Worm (Caenorhabditis elegans) whole organism, early embryonic: ENCODE measurements around the gene B0432.10.

ENCODE experiments used
- B0310.2 ChIP-seq: sonication (generic microtip); optimal IDR thresholded peaks from 2 replicates; lab custom pipeline; 2016; ENCODE audit warnings: mild to moderate bottlenecking, missing genetic modification characterization, missing compliant biosample characterization
- F13C5.2 ChIP-seq: sonication (generic microtip); optimal IDR thresholded peaks from 2 replicates; lab custom pipeline; 2017; ENCODE audit warnings: mild to moderate bottlenecking, missing genetic modification characterization, inconsistent platforms, missing compliant biosample characterization
- aly-1 ChIP-seq: sonication (generic microtip); optimal IDR thresholded peaks from 2 replicates; lab custom pipeline; 2016; ENCODE audit warnings: missing genetic modification characterization, missing compliant biosample characterization
- ama-1 ChIP-seq: fragments of 150-350 bp; optimal IDR thresholded peaks from 2 replicates; lab custom pipeline; 2014
- ceh-13 ChIP-seq: fragments of 200-800 bp; sonication (Bioruptor generic); optimal IDR thresholded peaks from 2 replicates; lab custom pipeline; 2018; ENCODE audit warnings: mild to moderate bottlenecking, missing genetic modification characterization, missing compliant biosample characterization
- ceh-36 ChIP-seq: sonication (generic microtip); optimal IDR thresholded peaks from 2 replicates; lab custom pipeline; 2016; ENCODE audit warnings: missing genetic modification characterization, inconsistent platforms, missing compliant biosample characterization
- ets-7 ChIP-seq: sonication (generic microtip); optimal IDR thresholded peaks from 2 replicates; lab custom pipeline; 2016; ENCODE audit warnings: missing genotype, missing genetic modification characterization, missing compliant biosample characterization
- flt-1 ChIP-seq: fragments of 200-800 bp; sonication (Bioruptor generic); IDR thresholded peaks from 2 replicates; pipeline ENCODE4 v1.3.6; 2022; ENCODE audit warnings: missing genetic modification characterization, missing compliant biosample characterization
- hmbx-1 ChIP-seq: sonication (generic microtip); optimal IDR thresholded peaks from 2 replicates; lab custom pipeline; 2016; ENCODE audit warnings: mild to moderate bottlenecking, missing genetic modification characterization, missing compliant biosample characterization
- hmg-4 ChIP-seq: fragments of 200-800 bp; sonication (Bioruptor generic); optimal IDR thresholded peaks from 2 replicates; lab custom pipeline; 2018; ENCODE audit warnings: mild to moderate bottlenecking, missing genetic modification characterization, missing compliant biosample characterization
- hnd-1 ChIP-seq: sonication (generic microtip); optimal IDR thresholded peaks from 2 replicates; lab custom pipeline; 2016; ENCODE audit warnings: missing genetic modification characterization, missing compliant biosample characterization
- pes-1 ChIP-seq: fragments of 200-800 bp; sonication (Bioruptor generic); IDR thresholded peaks from 2 replicates; pipeline ENCODE4 v1.3.6; 2022; ENCODE audit warnings: missing genetic modification reagents, missing genetic modification characterization, missing compliant biosample characterization
- scrt-1 ChIP-seq: fragments of 200-800 bp; sonication (Bioruptor generic); IDR thresholded peaks from 2 replicates; pipeline ENCODE4 v1.3.6; 2022; ENCODE audit warnings: missing genetic modification characterization, missing compliant biosample characterization
- sea-1 ChIP-seq: fragments of 200-800 bp; sonication (Bioruptor generic); conservative IDR thresholded peaks from 2 replicates; pipeline ENCODE4 v1.3.6; 2022; ENCODE audit warnings: missing genetic modification characterization, missing compliant biosample characterization
- tbx-11 ChIP-seq: fragments of 200-800 bp; sonication (Bioruptor generic); IDR thresholded peaks from 2 replicates; pipeline ENCODE4 v1.3.6; 2022; ENCODE audit warnings: missing genetic modification characterization, missing compliant biosample characterization
- tbx-37 ChIP-seq: fragments of 200-800 bp; sonication (Bioruptor generic); conservative IDR thresholded peaks from 2 replicates; pipeline ENCODE4 v1.3.6; 2022; ENCODE audit warnings: missing genetic modification reagents, missing genetic modification characterization, missing compliant biosample characterization
- tra-4 ChIP-seq: sonication (generic microtip); optimal IDR thresholded peaks from 2 replicates; lab custom pipeline; 2017; ENCODE audit warnings: missing genetic modification characterization, missing compliant biosample characterization

The B0432.10 gene

ce11 chrII:300977-301772, 15.1 kb upstream of the B0432.10 start, which contains the start of gene K01A2.5:
TSS of gene K01A2.5 (plus strand) at chrII:301273.
- TF ChIP-seq hmbx-1 (tag; lab: Kevin White, UChicago) (no peak), F13C5.2 (no peak), ama-1 (lab: Kevin White, UChicago) (no peak), pes-1 (GFP tag; lab: Robert Waterston, UW) (no peak), hnd-1 (tag; lab: Kevin White, UChicago) (no peak), flt-1 (no peak), ceh-36 (no peak), tbx-37 (GFP tag; lab: Robert Waterston, UW) (no peak), scrt-1 (GFP tag; lab: Robert Waterston, UW) (no peak), aly-1 (no peak), hmg-4 (GFP tag; lab: Kevin White, UChicago) (no peak), B0310.2 (tag; lab: Kevin White, UChicago) (no peak), ceh-13 (GFP tag; lab: Kevin White, UChicago) (no peak), tbx-11 (GFP tag; lab: Robert Waterston, UW) (no peak), tra-4 (no peak), sea-1 (GFP tag; lab: Robert Waterston, UW) (no peak), ets-7 (tag; lab: Kevin White, UChicago) (no peak)

DNA sequence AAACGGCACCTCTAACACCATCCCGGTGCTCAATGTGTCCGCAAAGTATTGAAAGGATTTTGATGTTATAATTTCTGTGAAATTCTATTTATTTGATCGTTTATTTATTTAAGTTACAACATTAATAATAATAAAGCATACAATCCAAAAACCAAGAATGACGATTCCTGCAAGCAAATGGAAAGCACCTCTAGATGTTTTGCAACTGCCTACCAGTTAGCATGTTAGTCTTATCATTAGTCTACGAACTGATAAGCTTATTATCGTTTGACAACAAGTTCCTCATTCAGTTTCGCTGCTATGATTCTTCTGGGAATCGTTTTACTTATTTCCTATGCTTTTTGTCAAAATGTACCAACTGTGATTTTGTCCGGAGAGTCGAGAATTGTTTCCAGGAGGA, 13.6 kb upstream of the B0432.10 start, which contains the start of gene K01A2.6:
Gene K01A2.6, plus strand, starts transcription at position 301 of the 400 bp plus-strand sequence.
- TF ChIP-seq F13C5.2 (no peak), flt-1 (no peak), tbx-37 (GFP tag; lab: Robert Waterston, UW) (no peak), scrt-1 (GFP tag; lab: Robert Waterston, UW) (no peak), ama-1 (lab: Kevin White, UChicago) (no peak)

- no peak for TF ChIP-seq scrt-1 (GFP tag; lab: Robert Waterston, UW)
- TF ChIP-seq tra-4 = no peak
- no peak for TF ChIP-seq tbx-11 (GFP tag; lab: Robert Waterston, UW)
Observed at ce11 chrII:296911-297440, 10.9 kb upstream of the B0432.10 start, which contains the start of the genes clec-117 and B0432.1. TSS of gene clec-117 (minus strand) at chrII:297011. TSS of gene B0432.1 (plus strand) at chrII:297390.

ce11 chrII:294606-295005, 8.5 kb upstream of the B0432.10 start, which contains the start of gene B0432.11:
TSS of gene B0432.11 (minus strand) at chrII:294706.
- no peak for TF ChIP-seq F13C5.2
- TF ChIP-seq ceh-36 = no peak

DNA sequence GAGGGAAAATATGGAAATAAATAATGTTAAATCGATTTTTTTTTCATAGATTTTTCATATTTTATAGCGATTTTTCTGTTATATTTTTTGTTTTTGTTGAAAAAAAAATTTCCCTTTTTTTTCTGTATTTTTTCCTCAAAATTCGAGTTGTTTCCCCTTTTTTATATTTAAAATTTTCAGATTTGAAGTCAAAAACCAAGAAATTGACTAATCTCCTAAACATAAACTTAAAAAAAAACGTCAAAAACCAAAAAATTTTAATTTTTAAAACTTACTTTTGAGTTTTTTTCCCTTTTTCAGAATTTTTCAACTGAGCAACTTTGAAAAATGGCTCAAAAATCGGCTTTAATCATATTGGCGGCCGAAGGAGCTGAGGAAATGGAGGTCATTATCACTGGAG, 4.2 kb upstream of the B0432.10 start, which contains the start of gene djr-1.1:
Gene djr-1.1, plus strand, starts transcription at position 301 of the 400 bp plus-strand sequence.
- TF ChIP-seq hmg-4 (GFP tag; lab: Kevin White, UChicago) (no peak), ceh-36 (no peak), tbx-37 (GFP tag; lab: Robert Waterston, UW) (no peak), tra-4 (no peak)

ce11 chrII:288705-289205, 2.7 kb upstream of the B0432.10 start, which contains the start of gene mrpl-41:
TSS of gene mrpl-41 (plus strand) at chrII:288939.
- TF ChIP-seq hmg-4 (GFP tag; lab: Kevin White, UChicago) (no peak), tra-4 (no peak), F13C5.2 (no peak), ama-1 (lab: Kevin White, UChicago) (no peak), ceh-13 (GFP tag; lab: Kevin White, UChicago) (no peak), tbx-37 (GFP tag; lab: Robert Waterston, UW) (no peak)

DNA sequence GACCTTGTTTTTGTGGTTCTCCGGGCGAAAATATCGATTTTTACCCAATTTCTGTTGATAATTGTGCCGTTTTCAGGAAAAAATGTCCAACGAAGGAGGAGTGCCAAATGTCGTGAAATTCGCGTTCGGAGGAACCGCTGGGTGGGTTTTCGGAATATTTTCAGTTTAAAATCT, 363 bp upstream of the B0432.10 start, which contains the start of gene misc-1:
Gene misc-1, plus strand, starts transcription at position 75 of the 174 bp plus-strand sequence.
- TF ChIP-seq ama-1 (lab: Kevin White, UChicago) (no peak), ets-7 (tag; lab: Kevin White, UChicago) (no peak), hnd-1 (tag; lab: Kevin White, UChicago) (no peak), hmbx-1 (tag; lab: Kevin White, UChicago) (no peak), F13C5.2 (no peak), hmg-4 (GFP tag; lab: Kevin White, UChicago) (no peak), pes-1 (GFP tag; lab: Robert Waterston, UW) (no peak), tbx-11 (GFP tag; lab: Robert Waterston, UW) (no peak), B0310.2 (tag; lab: Kevin White, UChicago) (no peak), scrt-1 (GFP tag; lab: Robert Waterston, UW) (no peak), sea-1 (GFP tag; lab: Robert Waterston, UW) (no peak), flt-1 (no peak)

ce11 chrII:283594-283993, 2.5 kb downstream of the B0432.10 start, which contains the start of gene B0432.9:
TSS of gene B0432.9 (minus strand) at chrII:283694.
- TF ChIP-seq pes-1 (GFP tag; lab: Robert Waterston, UW) = no peak
- no peak for TF ChIP-seq hmbx-1 (tag; lab: Kevin White, UChicago)
- no peak for TF ChIP-seq sea-1 (GFP tag; lab: Robert Waterston, UW)
- no peak for TF ChIP-seq ceh-36
- no peak for TF ChIP-seq tbx-37 (GFP tag; lab: Robert Waterston, UW)
- TF ChIP-seq ceh-13 (GFP tag; lab: Kevin White, UChicago) = no peak
- no peak for TF ChIP-seq ets-7 (tag; lab: Kevin White, UChicago)
- TF ChIP-seq hmg-4 (GFP tag; lab: Kevin White, UChicago) = no peak
- TF ChIP-seq aly-1 = no peak
- no peak for TF ChIP-seq scrt-1 (GFP tag; lab: Robert Waterston, UW)
- no peak for TF ChIP-seq tra-4
- no peak for TF ChIP-seq flt-1
